Worm (Caenorhabditis elegans) whole organism, L4 larva: Measurements from ENCODE around the gene efn-3.

Source experiments
- ZK546.5 ChIP-seq, 2 experiments: sonication (generic microtip); optimal IDR thresholded peaks; 2 replicates each; lab custom pipeline; 2017; ENCODE audit warnings: missing biosample characterization in 2 of 2, missing genetic modification characterization in 2 of 2
- ceh-62 ChIP-seq: sonication (generic microtip); optimal IDR thresholded peaks from 2 replicates; lab custom pipeline; 2017; ENCODE audit warnings: missing biosample characterization, missing genetic modification characterization
- daf-8 ChIP-seq: fragments of 200-800 bp; sonication (Bioruptor generic); IDR thresholded peaks from 2 replicates; pipeline ENCODE4 v1.3.6; 2022; ENCODE audit warnings: missing genetic modification characterization, missing compliant biosample characterization
- duxl-1 ChIP-seq: sonication (generic microtip); optimal IDR thresholded peaks from 2 replicates; lab custom pipeline; 2016; ENCODE audit warnings: mild to moderate bottlenecking, missing genetic modification characterization, moderate library complexity, missing compliant biosample characterization; ENCODE audit not compliant: poor library complexity
- lsy-2 ChIP-seq, 2 experiments: fragments of 150-350 bp in 1 of 2; sonication (generic microtip) in 1 of 2; optimal IDR thresholded peaks; 2 replicates each; lab custom pipeline; 2014 to 2017; ENCODE audit warnings: missing biosample characterization in 2 of 2, missing genetic modification characterization in 2 of 2
- mep-1 ChIP-seq: fragments of 150-350 bp; sonication (generic microtip); optimal IDR thresholded peaks from 3 replicates; lab custom pipeline; 2014; ENCODE audit warnings: missing biosample characterization, missing genetic modification characterization
- nhr-10 ChIP-seq: fragments of 150-350 bp; optimal IDR thresholded peaks from 2 replicates; lab custom pipeline; 2014; ENCODE audit warnings: missing biosample characterization, missing genetic modification characterization
- nhr-11 ChIP-seq: fragments of 150-350 bp; optimal IDR thresholded peaks from 2 replicates; lab custom pipeline; 2014; ENCODE audit warnings: missing biosample characterization, missing genetic modification characterization
- nhr-25 ChIP-seq: sonication (generic microtip); optimal IDR thresholded peaks from 2 replicates; lab custom pipeline; 2017; ENCODE audit warnings: missing genetic modification characterization, mild to moderate bottlenecking, missing compliant biosample characterization, antibody characterized with exemption, moderate library complexity, borderline replicate concordance; ENCODE audit not compliant: insufficient read depth
- nhr-28 ChIP-seq: fragments of 150-350 bp; optimal IDR thresholded peaks from 2 replicates; lab custom pipeline; 2014; ENCODE audit warnings: missing biosample characterization, missing genetic modification characterization
- nhr-76 ChIP-seq: fragments of 150-350 bp; optimal IDR thresholded peaks from 2 replicates; lab custom pipeline; 2014; ENCODE audit warnings: missing biosample characterization, missing genetic modification characterization
- skn-1 ChIP-seq: fragments of 150-350 bp; optimal IDR thresholded peaks from 2 replicates; lab custom pipeline; 2014; ENCODE audit warnings: missing biosample characterization, missing genetic modification characterization
- snpc-4 ChIP-seq: fragments of 150-350 bp; optimal IDR thresholded peaks from 2 replicates; lab custom pipeline; 2014; ENCODE audit warnings: missing biosample characterization, missing genetic modification characterization

ce11 chrX:13503839-13504238 lies 26.6 kb upstream of the efn-3 start:
- TF ChIP-seq skn-1 (tag; lab: Kevin White, UChicago): no peak
- no peak for TF ChIP-seq mep-1 (tag; lab: Kevin White, UChicago)
- no peak for TF ChIP-seq ZK546.5 (tag; optimal IDR thresholded peaks at IDR 0.05; lab: Kevin White, UChicago)
- no peak for TF ChIP-seq nhr-11
- TF ChIP-seq nhr-76 (tag; lab: Kevin White, UChicago): no peak
- TF ChIP-seq ceh-62 (tag; lab: Kevin White, UChicago): no peak
- no peak for TF ChIP-seq lsy-2 (tag; optimal IDR thresholded peaks at IDR 0.05; lab: Kevin White, UChicago)
- TF ChIP-seq nhr-10: no peak
- TF ChIP-seq nhr-25 (tag; lab: Kevin White, UChicago): no peak
- no peak for TF ChIP-seq snpc-4
- TF ChIP-seq nhr-28 (tag; lab: Kevin White, UChicago): no peak
- no peak for TF ChIP-seq daf-8 (GFP tag; lab: Robert Waterston, UW)
- no peak for TF ChIP-seq duxl-1 (tag; lab: Kevin White, UChicago)
